Fruit fly (Drosophila melanogaster): ENCODE measurements around the gene w.

dm6 chrX:2742067-2742466 is 54.2 kb downstream of the w start:
- TF ChIP-seq dl (GFP tag; optimal IDR thresholded peaks at IDR 0.05; ENCODE audit: insufficient read depth in 1 of 2, partially characterized antibody in 2 of 2): no peak
- no peak for TF ChIP-seq foxo (GFP tag; optimal IDR thresholded peaks at IDR 0.05)
- no peak for TF ChIP-seq psq (GFP tag; optimal IDR thresholded peaks at IDR 0.05)

Measured in whole organism, wandering third instar larva.